Fruit fly (Drosophila melanogaster) whole organism, adult: ENCODE data around the gene Ppt2.

ENCODE experiments used
- CG11617 ChIP-seq: fragments of 200-800 bp; sonication (Bioruptor generic); optimal IDR thresholded peaks from 2 replicates; lab custom pipeline; 2017; ENCODE audit warnings: mild to moderate bottlenecking, missing biosample characterization, missing genetic modification reagents, missing genetic modification characterization
- CG12768 ChIP-seq: fragments of 200-800 bp; sonication (Bioruptor generic); optimal IDR thresholded peaks from 2 replicates; lab custom pipeline; 2017; ENCODE audit warnings: missing biosample characterization, missing genetic modification characterization, mild to moderate bottlenecking, moderate library complexity, missing genetic modification reagents
- CG14711 ChIP-seq: fragments of 200-800 bp; sonication (Bioruptor generic); optimal IDR thresholded peaks from 2 replicates; lab custom pipeline; 2018; ENCODE audit warnings: missing biosample characterization, mild to moderate bottlenecking, missing genetic modification characterization, moderate library complexity
- CG1620 ChIP-seq: fragments of 200-800 bp; sonication (Bioruptor generic); optimal IDR thresholded peaks from 2 replicates; lab custom pipeline; 2016; ENCODE audit warnings: missing biosample characterization, missing genetic modification characterization
- CG5204 ChIP-seq: fragments of 200-800 bp; sonication (Bioruptor generic); optimal IDR thresholded peaks from 2 replicates; lab custom pipeline; 2016; ENCODE audit warnings: missing biosample characterization, missing genetic modification characterization
- CG7045 ChIP-seq: fragments of 200-800 bp; sonication (Bioruptor generic); optimal IDR thresholded peaks from 2 replicates; lab custom pipeline; 2017; ENCODE audit warnings: missing biosample characterization, mild to moderate bottlenecking, missing genetic modification characterization
- CG7101 ChIP-seq: fragments of 200-800 bp; sonication (Bioruptor generic); optimal IDR thresholded peaks from 2 replicates; lab custom pipeline; 2018; ENCODE audit warnings: missing biosample characterization, mild to moderate bottlenecking, missing genetic modification characterization, moderate library complexity
- Clk ChIP-seq: fragments of 200-800 bp; sonication (Bioruptor generic); optimal IDR thresholded peaks from 2 replicates; lab custom pipeline; 2017; ENCODE audit warnings: missing biosample characterization, missing genetic modification characterization
- Crg-1 ChIP-seq: fragments of 200-800 bp; sonication (Bioruptor generic); optimal IDR thresholded peaks from 2 replicates; lab custom pipeline; 2016; ENCODE audit warnings: missing biosample characterization, missing genetic modification characterization
- Hr96 ChIP-seq: fragments of 200-800 bp; sonication (Bioruptor generic); optimal IDR thresholded peaks from 2 replicates; lab custom pipeline; 2016; ENCODE audit warnings: missing biosample characterization, missing genetic modification characterization
- Mnt ChIP-seq: fragments of 200-800 bp; sonication (Bioruptor generic); optimal IDR thresholded peaks from 2 replicates; lab custom pipeline; 2016; ENCODE audit warnings: missing biosample characterization, mild to moderate bottlenecking, missing genetic modification characterization
- bab1 ChIP-seq: fragments of 200-800 bp; sonication (Bioruptor generic); optimal IDR thresholded peaks from 3 replicates; lab custom pipeline; 2019; ENCODE audit warnings: missing biosample characterization, mild to moderate bottlenecking, missing genetic modification characterization, moderate library complexity
- cic ChIP-seq: fragments of 200-800 bp; sonication (Bioruptor generic); optimal IDR thresholded peaks from 2 replicates; lab custom pipeline; 2017; ENCODE audit warnings: missing biosample characterization, mild to moderate bottlenecking, missing genetic modification characterization, moderate library complexity
- cnc ChIP-seq, 2 experiments: fragments of >200 bp; optimal IDR thresholded peaks; 2 replicates each; lab custom pipeline; 2017
- kay ChIP-seq: fragments of 200-800 bp; sonication (Bioruptor generic); peaks from one replicate; lab custom pipeline; 2016; ENCODE audit warnings: missing biosample characterization, missing genetic modification characterization, borderline replicate concordance
- ovo ChIP-seq: fragments of 200-800 bp; sonication (Bioruptor generic); optimal IDR thresholded peaks from 2 replicates; lab custom pipeline; 2016; ENCODE audit warnings: missing biosample characterization, missing genetic modification characterization
- pad ChIP-seq: fragments of 200-800 bp; sonication (Bioruptor generic); optimal IDR thresholded peaks from 3 replicates; lab custom pipeline; 2017; ENCODE audit warnings: missing biosample characterization, missing genetic modification characterization, mild to moderate bottlenecking, moderate library complexity, missing genetic modification reagents
- tj ChIP-seq: fragments of 200-800 bp; sonication (Bioruptor generic); optimal IDR thresholded peaks from 3 replicates; lab custom pipeline; 2017; ENCODE audit warnings: missing biosample characterization, mild to moderate bottlenecking, missing genetic modification characterization, moderate library complexity
- toe ChIP-seq: fragments of 200-800 bp; sonication (Bioruptor generic); optimal IDR thresholded peaks from 2 replicates; lab custom pipeline; 2016; ENCODE audit warnings: missing biosample characterization, missing genetic modification characterization

Ppt2 gene

DNA sequence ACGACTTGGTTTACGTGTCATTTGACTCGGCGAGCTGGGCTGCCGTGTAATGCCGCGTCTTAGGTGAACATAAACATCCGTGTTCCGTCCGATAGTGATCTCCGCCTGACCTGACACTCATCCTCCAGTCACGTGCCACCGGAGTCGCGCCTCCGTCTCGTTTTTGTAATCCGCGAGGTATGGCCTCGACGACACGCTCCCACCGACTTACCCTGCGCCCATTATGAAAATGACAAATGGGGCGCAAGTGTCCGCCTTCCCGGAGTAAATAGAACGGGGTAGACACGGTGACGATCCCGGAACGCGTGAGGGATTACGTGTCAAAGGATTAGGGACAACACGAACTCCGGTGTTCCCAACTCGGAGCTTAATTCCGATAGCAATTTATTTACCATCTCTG is 15.7 kb downstream of the Ppt2 start:
- TF ChIP-seq toe (GFP tag; lab: Kevin White, UChicago) (no peak), CG7045 (GFP tag; lab: Kevin White, UChicago) (no peak), cic (no peak), CG1620 (GFP tag; lab: Kevin White, UChicago) (no peak), Hr96 (no peak), kay (GFP tag; lab: Kevin White, UChicago) (no peak), CG7101 (tag; lab: Kevin White, UChicago) (no peak), CG5204 (GFP tag; lab: Kevin White, UChicago) (no peak), ovo (GFP tag; lab: Kevin White, UChicago) (no peak), CG12768 (GFP tag; lab: Kevin White, UChicago) (no peak), CG14711 (tag; lab: Kevin White, UChicago) (no peak), bab1 (GFP tag; lab: Kevin White, UChicago) (no peak)

DNA sequence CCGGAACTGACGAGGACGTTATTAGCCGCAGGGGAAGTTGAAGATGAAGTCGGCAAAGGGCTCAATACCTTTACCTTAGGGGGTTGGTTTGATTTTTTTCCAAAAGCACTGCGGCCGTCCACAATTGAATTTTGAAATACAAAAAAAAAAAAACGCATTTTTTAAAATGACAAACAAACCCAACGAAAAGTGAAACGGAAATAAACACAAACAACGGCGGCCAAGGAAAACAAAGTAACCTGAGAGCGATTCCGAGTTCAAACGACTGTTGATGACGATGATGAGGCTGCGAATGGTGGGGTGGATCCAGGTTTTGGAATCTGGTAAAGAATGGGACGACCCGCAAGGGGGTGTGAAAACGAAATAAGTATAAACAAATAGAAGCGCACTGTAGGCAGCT is 16.4 kb downstream of the Ppt2 start:
- TF ChIP-seq Hr96 (no peak), CG1620 (GFP tag; lab: Kevin White, UChicago) (no peak), bab1 (GFP tag; lab: Kevin White, UChicago) (no peak), toe (GFP tag; lab: Kevin White, UChicago) (no peak), Mnt (GFP tag; lab: Kevin White, UChicago) (no peak), CG11617 (GFP tag; lab: Kevin White, UChicago) (no peak), kay (GFP tag; lab: Kevin White, UChicago) (no peak), CG7101 (tag; lab: Kevin White, UChicago) (no peak), CG7045 (GFP tag; lab: Kevin White, UChicago) (no peak), CG14711 (tag; lab: Kevin White, UChicago) (no peak), cic (no peak)

DNA sequence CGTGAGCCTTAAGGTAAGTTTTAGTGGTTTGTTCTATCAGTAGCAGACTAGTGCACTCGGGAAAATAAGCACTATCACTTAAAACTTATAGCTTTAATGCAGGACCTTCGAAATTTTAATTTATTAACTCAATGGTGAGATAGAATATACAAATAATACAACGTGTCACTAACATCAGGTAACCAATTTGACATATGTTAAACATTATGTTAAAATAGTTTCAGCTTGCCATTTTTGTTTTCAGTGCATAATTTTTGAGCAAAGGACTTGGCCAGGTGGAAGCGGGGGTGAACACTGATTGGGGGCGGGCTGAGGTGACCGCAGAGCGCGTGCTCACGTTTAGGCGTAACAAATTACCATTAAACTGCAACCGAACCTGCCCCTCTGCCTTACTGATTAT is 22.4 kb downstream of the Ppt2 start:
- TF ChIP-seq toe (GFP tag; lab: Kevin White, UChicago): no peak
- no peak for TF ChIP-seq Crg-1 (GFP tag; lab: Kevin White, UChicago)
- TF ChIP-seq cnc (optimal IDR thresholded peaks at IDR 0.05; lab: Kevin White, UChicago): no peak
- no peak for TF ChIP-seq CG12768 (GFP tag; lab: Kevin White, UChicago)
- TF ChIP-seq Clk (GFP tag; lab: Kevin White, UChicago): no peak
- no peak for TF ChIP-seq CG7101 (tag; lab: Kevin White, UChicago)
- TF ChIP-seq CG7045 (GFP tag; lab: Kevin White, UChicago): no peak
- TF ChIP-seq CG5204 (GFP tag; lab: Kevin White, UChicago): no peak
- no peak for TF ChIP-seq CG11617 (GFP tag; lab: Kevin White, UChicago)
- TF ChIP-seq bab1 (GFP tag; lab: Kevin White, UChicago): no peak
- TF ChIP-seq cic: no peak
- TF ChIP-seq CG1620 (GFP tag; lab: Kevin White, UChicago): no peak
- TF ChIP-seq ovo (GFP tag; lab: Kevin White, UChicago): no peak
- no peak for TF ChIP-seq tj (GFP tag; lab: Kevin White, UChicago)
- no peak for TF ChIP-seq pad (GFP tag; lab: Kevin White, UChicago)
- no peak for TF ChIP-seq Hr96
- no peak for TF ChIP-seq Mnt (GFP tag; lab: Kevin White, UChicago)
- TF ChIP-seq kay (GFP tag; lab: Kevin White, UChicago): no peak
- TF ChIP-seq CG14711 (tag; lab: Kevin White, UChicago): no peak

DNA sequence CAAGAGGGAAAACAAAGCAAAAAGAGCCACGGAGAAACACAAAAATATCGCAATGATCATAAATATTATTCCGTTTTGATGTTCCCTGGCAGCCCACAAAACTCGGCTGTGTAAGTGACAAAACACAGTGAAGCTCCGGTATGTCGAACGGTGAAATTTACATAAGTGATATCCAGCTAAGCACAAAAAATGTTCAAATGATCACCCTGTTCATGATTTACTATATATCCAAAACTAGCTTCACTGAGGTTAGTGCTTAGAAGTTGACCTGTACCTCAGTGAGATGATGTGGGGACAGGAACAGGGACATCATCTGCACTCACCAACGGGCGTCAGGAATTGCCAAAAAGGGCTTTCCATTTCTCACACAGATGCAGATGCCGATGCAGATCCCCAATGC is 26.0 kb downstream of the Ppt2 start:
- no peak for TF ChIP-seq toe (GFP tag; lab: Kevin White, UChicago)
- TF ChIP-seq pad (GFP tag; lab: Kevin White, UChicago): no peak
- no peak for TF ChIP-seq Hr96
- TF ChIP-seq bab1 (GFP tag; lab: Kevin White, UChicago): no peak
- no peak for TF ChIP-seq CG12768 (GFP tag; lab: Kevin White, UChicago)
- no peak for TF ChIP-seq Crg-1 (GFP tag; lab: Kevin White, UChicago)
- TF ChIP-seq cic: no peak
- no peak for TF ChIP-seq Mnt (GFP tag; lab: Kevin White, UChicago)
- no peak for TF ChIP-seq CG7045 (GFP tag; lab: Kevin White, UChicago)
- no peak for TF ChIP-seq tj (GFP tag; lab: Kevin White, UChicago)
- no peak for TF ChIP-seq cnc (optimal IDR thresholded peaks at IDR 0.05; lab: Kevin White, UChicago)
- no peak for TF ChIP-seq ovo (GFP tag; lab: Kevin White, UChicago)
- TF ChIP-seq CG7101 (tag; lab: Kevin White, UChicago): no peak
- TF ChIP-seq CG1620 (GFP tag; lab: Kevin White, UChicago): no peak
- TF ChIP-seq kay (GFP tag; lab: Kevin White, UChicago): no peak
- TF ChIP-seq Clk (GFP tag; lab: Kevin White, UChicago): no peak

DNA sequence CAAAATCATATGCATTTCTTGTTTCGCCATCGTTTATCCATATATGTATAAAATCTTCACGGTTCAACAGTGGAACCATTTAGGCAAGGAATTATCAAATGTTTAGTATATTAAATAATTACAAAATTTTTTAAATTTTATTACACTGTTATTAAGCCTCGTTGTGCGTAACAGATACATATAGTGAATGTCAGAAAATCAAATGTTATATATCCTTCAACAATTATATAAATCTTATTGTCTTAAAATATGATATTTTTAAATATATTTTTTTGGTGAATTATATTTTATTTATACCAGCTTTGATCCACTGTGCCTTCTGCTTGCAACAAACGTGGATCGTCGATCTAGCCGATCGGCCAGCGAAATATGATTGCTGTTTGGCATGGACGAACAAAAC is 27.0 kb downstream of the Ppt2 start:
- TF ChIP-seq pad (GFP tag; lab: Kevin White, UChicago) (no peak), bab1 (GFP tag; lab: Kevin White, UChicago) (no peak), Mnt (GFP tag; lab: Kevin White, UChicago) (no peak), cnc (optimal IDR thresholded peaks at IDR 0.05; lab: Kevin White, UChicago) (no peak)

DNA sequence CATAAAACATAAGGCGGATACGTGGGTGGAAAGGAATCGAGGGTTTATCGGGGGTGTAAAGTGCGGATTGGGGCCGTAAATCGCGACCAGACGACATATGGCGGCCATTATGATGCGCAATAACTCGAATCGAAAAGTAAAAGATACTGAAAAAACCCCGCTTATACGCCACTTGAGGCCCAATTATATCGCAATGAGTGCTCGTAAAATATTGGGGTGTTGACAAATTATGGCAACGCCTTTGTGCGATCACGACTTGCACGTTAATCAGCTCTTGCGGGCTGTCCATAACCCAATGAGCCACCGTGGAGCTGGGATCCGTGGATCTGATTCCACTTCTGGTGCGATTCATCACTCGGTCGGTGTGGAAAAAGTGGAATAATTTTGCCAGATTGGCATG is 29.7 kb downstream of the Ppt2 start:
- TF ChIP-seq ovo (GFP tag; lab: Kevin White, UChicago) (no peak), kay (GFP tag; lab: Kevin White, UChicago) (no peak), pad (GFP tag; lab: Kevin White, UChicago) (no peak), Crg-1 (GFP tag; lab: Kevin White, UChicago) (no peak), CG1620 (GFP tag; lab: Kevin White, UChicago) (no peak)
